Worm (Caenorhabditis elegans): ENCODE results near the gene twk-20.
A peak's percentile ranks its signal among the peaks of the same experiment; 100 is the strongest.

- TF ChIP-seq fkh-10 (GFP tag; optimal IDR thresholded peaks at IDR 0.05) = peak; percentile 78
- TF ChIP-seq nhr-11 (tag; optimal IDR thresholded peaks at IDR 0.05) = no peak
- no peak for TF ChIP-seq lin-15B (tag; optimal IDR thresholded peaks at IDR 0.05)
- TF ChIP-seq nhr-28 (tag; optimal IDR thresholded peaks at IDR 0.05) = no peak
- TF ChIP-seq snpc-4 (tag; optimal IDR thresholded peaks at IDR 0.05) = no peak
- TF ChIP-seq nhr-19 (GFP tag; conservative IDR thresholded peaks at IDR 0.05) = no peak
- TF ChIP-seq nhr-76 (tag; optimal IDR thresholded peaks at IDR 0.05) = no peak
- TF ChIP-seq fos-1 (tag; optimal IDR thresholded peaks at IDR 0.05) = no peak
- no peak for TF ChIP-seq elt-3 (tag; optimal IDR thresholded peaks at IDR 0.05)
- no peak for TF ChIP-seq nhr-77 (tag; optimal IDR thresholded peaks at IDR 0.05)
- TF ChIP-seq ceh-8 (GFP tag; optimal IDR thresholded peaks at IDR 0.05) = no peak
- TF ChIP-seq ces-1 (GFP tag; optimal IDR thresholded peaks at IDR 0.05) = no peak
- TF ChIP-seq ets-5 (GFP tag; IDR thresholded peaks at IDR 0.05) = no peak
- no peak for TF ChIP-seq hlh-4 (tag; optimal IDR thresholded peaks at IDR 0.05)
Measured at ce11 chrX:13631122-13631672, 8.5 kb upstream of the twk-20 start, which contains the start of gene nlg-1.

Data from whole organism, L1 larva.